Worm (Caenorhabditis elegans): Measurements from ENCODE around the gene tps-1.
"Not testable (repeated sequence)": the region's sequence is repeated elsewhere in the genome, so short reads cannot be mapped to it uniquely, and the experiment has no call there.

Gene tps-1

DNA sequence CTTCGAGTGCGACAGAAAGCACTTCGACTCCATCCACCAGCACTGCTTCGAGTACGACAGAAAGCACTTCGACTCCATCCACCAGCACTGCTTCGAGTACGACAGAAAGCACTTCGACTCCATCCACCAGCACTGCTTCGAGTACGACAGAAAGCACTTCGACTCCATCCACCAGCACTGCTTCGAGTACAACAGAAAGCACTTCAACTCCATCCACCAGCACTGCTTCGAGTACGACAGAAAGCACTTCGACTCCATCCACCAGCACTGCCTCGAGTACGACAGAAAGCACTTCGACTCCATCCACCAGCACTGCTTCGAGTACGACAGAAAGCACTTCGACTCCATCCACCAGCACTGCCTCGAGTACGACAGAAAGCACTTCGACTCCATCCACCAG is 27.1 kb downstream of the tps-1 start:
- TF ChIP-seq egrh-3 (GFP tag; IDR thresholded peaks at IDR 0.05) (0 out of 2 replicates have a peak, but pooled peaks have one; percentile 23), madf-3 (GFP tag; IDR thresholded peaks at IDR 0.05) (peak; percentile 77; the same call in 1 of the 2 replicates)

DNA sequence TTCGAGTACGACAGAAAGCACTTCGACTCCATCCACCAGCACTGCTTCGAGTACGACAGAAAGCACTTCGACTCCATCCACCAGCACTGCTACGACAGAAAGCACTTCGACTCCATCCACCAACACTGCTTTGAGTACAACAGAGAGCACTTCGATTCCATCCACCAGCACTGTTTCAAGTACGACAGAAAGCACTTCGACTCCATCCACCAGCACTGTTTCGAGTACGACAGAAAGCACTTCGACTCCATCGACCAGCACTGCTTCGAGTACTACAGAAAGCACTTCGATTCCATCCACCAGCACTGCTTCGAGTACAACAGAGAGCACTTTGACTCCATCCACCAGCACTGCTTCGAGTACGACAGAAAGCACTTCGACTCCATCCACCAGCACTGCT is 29.1 kb downstream of the tps-1 start:
- TF ChIP-seq pbrm-1 (GFP tag; IDR thresholded peaks at IDR 0.05) (0 out of 2 replicates have a peak, but pooled peaks have one; percentile 42), ceh-58 (GFP tag; IDR thresholded peaks at IDR 0.05) (peak; percentile 91; the same call in 1 of the 2 replicates), egl-18 (GFP tag; IDR thresholded peaks at IDR 0.05) (0 out of 2 replicates have a peak, but pooled peaks have one; percentile 48), aptf-3 (GFP tag; IDR thresholded peaks at IDR 0.05) (peak; percentile 71; the same call in 1 of the 2 replicates), egl-44 (GFP tag; IDR thresholded peaks at IDR 0.05) (0 out of 2 replicates have a peak, but pooled peaks have one; percentile 60), nhr-120 (GFP tag; IDR thresholded peaks at IDR 0.05) (0 out of 2 replicates have a peak, but pooled peaks have one; percentile 19), bed-1 (GFP tag; IDR thresholded peaks at IDR 0.05) (0 out of 2 replicates have a peak, but pooled peaks have one; percentile 21), madf-6 (GFP tag; IDR thresholded peaks at IDR 0.05) (0 out of 2 replicates have a peak, but pooled peaks have one; percentile 13), nfya-2 (GFP tag; IDR thresholded peaks at IDR 0.05) (0 out of 2 replicates have a peak, but pooled peaks have one; percentile 32), aptf-2 (GFP tag; conservative IDR thresholded peaks at IDR 0.05) (peak; percentile 38; the same call in 1 of the 2 replicates)

DNA sequence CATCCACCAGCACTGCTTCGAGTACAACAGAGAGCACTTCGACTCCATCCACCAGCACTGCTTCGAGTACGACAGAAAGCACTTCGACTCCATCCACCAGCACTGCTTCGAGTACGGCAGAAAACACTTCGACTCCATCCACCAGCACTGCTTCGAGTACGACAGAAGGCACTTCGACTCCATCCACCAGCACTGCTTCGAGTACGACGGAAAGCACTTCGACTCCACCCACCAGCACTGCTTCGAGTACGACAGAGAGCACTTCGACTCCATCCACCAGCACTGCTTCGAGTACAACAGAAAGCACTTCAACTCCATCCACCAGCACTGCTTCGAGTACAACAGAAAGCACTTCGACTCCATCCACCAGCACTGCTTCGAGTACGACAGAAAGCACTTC is 29.7 kb downstream of the tps-1 start:
- TF ChIP-seq Y56A3A.18 (GFP tag; IDR thresholded peaks at IDR 0.05) (0 out of 2 replicates have a peak, but pooled peaks have one; percentile 59), D2030.7 (GFP tag; IDR thresholded peaks at IDR 0.05) (peak; percentile 16; the same call in 1 of the 2 replicates), bed-1 (GFP tag; IDR thresholded peaks at IDR 0.05) (peak; percentile 87; the same call in 1 of the 2 replicates), nfyb-1 (GFP tag; IDR thresholded peaks at IDR 0.05) (0 out of 2 replicates have a peak, but pooled peaks have one; percentile 41), sea-2 (GFP tag; IDR thresholded peaks at IDR 0.05) (0 out of 2 replicates have a peak, but pooled peaks have one; percentile 69), F33H1.4 (GFP tag; IDR thresholded peaks at IDR 0.05) (peak; percentile 28; the same call in 1 of the 2 replicates), attf-3 (GFP tag; conservative IDR thresholded peaks at IDR 0.05) (peak; percentile 45; the same call in 1 of the 2 replicates), Y53G8AR.9 (GFP tag; conservative IDR thresholded peaks at IDR 0.05) (peak; percentile 36; the same call in 1 of the 2 replicates), lin-26 (GFP tag; IDR thresholded peaks at IDR 0.05) (peak; percentile 68; the same call in 1 of the 2 replicates), dox-1 (GFP tag; IDR thresholded peaks at IDR 0.05) (peak; percentile 30; the same call in 1 of the 2 replicates), pbrm-1 (GFP tag; IDR thresholded peaks at IDR 0.05) (0 out of 2 replicates have a peak, but pooled peaks have one; percentile 12), ceh-58 (GFP tag; IDR thresholded peaks at IDR 0.05) (peak; percentile 90; the same call in 1 of the 2 replicates), Y95B8A.8 (GFP tag; IDR thresholded peaks at IDR 0.05) (peak; percentile 57), lag-1 (GFP tag; IDR thresholded peaks at IDR 0.05) (0 out of 2 replicates have a peak, but pooled peaks have one; percentile 60), rcor-1 (GFP tag; IDR thresholded peaks at IDR 0.05) (peak; percentile 64), madf-3 (GFP tag; IDR thresholded peaks at IDR 0.05) (peak; percentile 85), cebp-1 (GFP tag; IDR thresholded peaks at IDR 0.05) (peak; percentile 39; the same call in 1 of the 2 replicates), ekl-4 (GFP tag; IDR thresholded peaks at IDR 0.05) (peak; percentile 30; the same call in 1 of the 2 replicates), mcd-1 (GFP tag; IDR thresholded peaks at IDR 0.05) (peak; percentile 31; the same call in 1 of the 2 replicates), let-526 (GFP tag; IDR thresholded peaks at IDR 0.05) (peak; percentile 13), nhr-120 (GFP tag; IDR thresholded peaks at IDR 0.05) (peak; percentile 77; the same call in 1 of the 2 replicates), ztf-25 (GFP tag; IDR thresholded peaks at IDR 0.05) (peak; percentile 41; the same call in 1 of the 2 replicates), hsf-1 (GFP tag; IDR thresholded peaks at IDR 0.05) (peak; percentile 71; the same call in 1 of the 2 replicates), egl-18 (GFP tag; IDR thresholded peaks at IDR 0.05) (peak; percentile 86), ceh-91 (GFP tag; IDR thresholded peaks at IDR 0.05) (0 out of 2 replicates have a peak, but pooled peaks have one; percentile 10), attf-6 (GFP tag; IDR thresholded peaks at IDR 0.05) (peak; percentile 40; the same call in 1 of the 2 replicates), egrh-3 (GFP tag; IDR thresholded peaks at IDR 0.05) (0 out of 2 replicates have a peak, but pooled peaks have one; percentile 6), ceh-40 (GFP tag; IDR thresholded peaks at IDR 0.05) (0 out of 2 replicates have a peak, but pooled peaks have one; percentile 65), C17E4.6 (GFP tag; IDR thresholded peaks at IDR 0.05) (0 out of 2 replicates have a peak, but pooled peaks have one; percentile 35), F37B4.10 (GFP tag; IDR thresholded peaks at IDR 0.05) (peak; percentile 76; the same call in 1 of the 2 replicates)
- not testable (repeated sequence) for TF ChIP-seq cebp-1 (tag; optimal IDR thresholded peaks at IDR 0.05)

Measured in whole organism, young adult.